Worm (Caenorhabditis elegans) whole organism, early embryonic: ENCODE results near the gene dct-18.

Experiments used
- B0310.2 ChIP-seq: sonication (generic microtip); optimal IDR thresholded peaks from 2 replicates; lab custom pipeline; 2016; ENCODE audit warnings: mild to moderate bottlenecking, missing genetic modification characterization, missing compliant biosample characterization
- aly-1 ChIP-seq: sonication (generic microtip); optimal IDR thresholded peaks from 2 replicates; lab custom pipeline; 2016; ENCODE audit warnings: missing genetic modification characterization, missing compliant biosample characterization
- ama-1 ChIP-seq: fragments of 150-350 bp; optimal IDR thresholded peaks from 2 replicates; lab custom pipeline; 2014
- ceh-13 ChIP-seq: fragments of 200-800 bp; sonication (Bioruptor generic); optimal IDR thresholded peaks from 2 replicates; lab custom pipeline; 2018; ENCODE audit warnings: mild to moderate bottlenecking, missing genetic modification characterization, missing compliant biosample characterization
- ceh-36 ChIP-seq: sonication (generic microtip); optimal IDR thresholded peaks from 2 replicates; lab custom pipeline; 2016; ENCODE audit warnings: missing genetic modification characterization, inconsistent platforms, missing compliant biosample characterization
- ets-7 ChIP-seq: sonication (generic microtip); optimal IDR thresholded peaks from 2 replicates; lab custom pipeline; 2016; ENCODE audit warnings: missing genotype, missing genetic modification characterization, missing compliant biosample characterization
- flt-1 ChIP-seq: fragments of 200-800 bp; sonication (Bioruptor generic); IDR thresholded peaks from 2 replicates; pipeline ENCODE4 v1.3.6; 2022; ENCODE audit warnings: missing genetic modification characterization, missing compliant biosample characterization
- hmg-4 ChIP-seq: fragments of 200-800 bp; sonication (Bioruptor generic); optimal IDR thresholded peaks from 2 replicates; lab custom pipeline; 2018; ENCODE audit warnings: mild to moderate bottlenecking, missing genetic modification characterization, missing compliant biosample characterization
- hnd-1 ChIP-seq: sonication (generic microtip); optimal IDR thresholded peaks from 2 replicates; lab custom pipeline; 2016; ENCODE audit warnings: missing genetic modification characterization, missing compliant biosample characterization
- pes-1 ChIP-seq: fragments of 200-800 bp; sonication (Bioruptor generic); IDR thresholded peaks from 2 replicates; pipeline ENCODE4 v1.3.6; 2022; ENCODE audit warnings: missing genetic modification reagents, missing genetic modification characterization, missing compliant biosample characterization
- scrt-1 ChIP-seq: fragments of 200-800 bp; sonication (Bioruptor generic); IDR thresholded peaks from 2 replicates; pipeline ENCODE4 v1.3.6; 2022; ENCODE audit warnings: missing genetic modification characterization, missing compliant biosample characterization
- sea-1 ChIP-seq: fragments of 200-800 bp; sonication (Bioruptor generic); conservative IDR thresholded peaks from 2 replicates; pipeline ENCODE4 v1.3.6; 2022; ENCODE audit warnings: missing genetic modification characterization, missing compliant biosample characterization
- tbx-11 ChIP-seq: fragments of 200-800 bp; sonication (Bioruptor generic); IDR thresholded peaks from 2 replicates; pipeline ENCODE4 v1.3.6; 2022; ENCODE audit warnings: missing genetic modification characterization, missing compliant biosample characterization
- tbx-37 ChIP-seq: fragments of 200-800 bp; sonication (Bioruptor generic); conservative IDR thresholded peaks from 2 replicates; pipeline ENCODE4 v1.3.6; 2022; ENCODE audit warnings: missing genetic modification reagents, missing genetic modification characterization, missing compliant biosample characterization

ce11 chrII:12897942-12898341 is 33.7 kb upstream of the dct-18 start, which contains the start of gene clec-64:
- TF ChIP-seq flt-1 (GFP tag; lab: Robert Waterston, UW), result no peak
- TF ChIP-seq ama-1 (lab: Kevin White, UChicago), result no peak
- no peak for TF ChIP-seq aly-1 (tag; lab: Kevin White, UChicago)
- TF ChIP-seq ceh-13, result no peak
- no peak for TF ChIP-seq hmg-4 (GFP tag; lab: Kevin White, UChicago)
- no peak for TF ChIP-seq pes-1 (GFP tag; lab: Robert Waterston, UW)
- TF ChIP-seq ceh-36 (tag; lab: Kevin White, UChicago), result no peak
- no peak for TF ChIP-seq hnd-1
- TF ChIP-seq tbx-11, result no peak
- TF ChIP-seq B0310.2 (tag; lab: Kevin White, UChicago), result no peak
- TF ChIP-seq ets-7, result no peak
- TF ChIP-seq sea-1, result no peak
- TF ChIP-seq scrt-1 (GFP tag; lab: Robert Waterston, UW), result no peak
- TF ChIP-seq tbx-37, result no peak
